Worm (Caenorhabditis elegans) whole organism, L4/young adult: ENCODE results near the gene unc-9.

Experiments used
- W03F9.2 ChIP-seq: fragments of 150-350 bp; optimal IDR thresholded peaks from 2 replicates; lab custom pipeline; 2014; ENCODE audit warnings: missing biosample characterization, missing genetic modification characterization
- him-1 ChIP-seq: sonication (generic microtip); optimal IDR thresholded peaks from 2 replicates; lab custom pipeline; 2016; ENCODE audit warnings: missing genotype, missing genetic modification reagents, missing genetic modification characterization, missing compliant biosample characterization

ce11 chrX:13217940-13218339, 16.4 kb downstream of the unc-9 start:
- TF ChIP-seq W03F9.2 (no peak), him-1 (tag; lab: Kevin White, UChicago) (no peak)
